Fruit fly (Drosophila melanogaster) whole organism, embryonic: ENCODE measurements around the gene CG9316.

Experiments
- B-H2 ChIP-seq: fragments of 200-800 bp; sonication (Bioruptor generic); optimal IDR thresholded peaks from 2 replicates; lab custom pipeline; 2018; ENCODE audit warnings: missing biosample characterization, mild to moderate bottlenecking, missing genetic modification characterization
- CG10979 ChIP-seq: fragments of 200-800 bp; sonication (Bioruptor generic); optimal IDR thresholded peaks from 2 replicates; lab custom pipeline; 2018; ENCODE audit warnings: missing biosample characterization, mild to moderate bottlenecking, missing genetic modification characterization, moderate library complexity
- CG12391 ChIP-seq: fragments of 200-800 bp; sonication (Bioruptor generic); optimal IDR thresholded peaks from 3 replicates; lab custom pipeline; 2018; ENCODE audit warnings: missing biosample characterization, mild to moderate bottlenecking, missing genetic modification characterization, moderate library complexity
- CG12744 ChIP-seq: fragments of 200-800 bp; sonication (Bioruptor generic); optimal IDR thresholded peaks from 2 replicates; lab custom pipeline; 2016; ENCODE audit warnings: missing biosample characterization, missing genetic modification characterization
- CG14965 ChIP-seq: fragments of 200-800 bp; sonication (Bioruptor generic); optimal IDR thresholded peaks from 2 replicates; lab custom pipeline; 2016; ENCODE audit warnings: missing biosample characterization, missing genetic modification characterization, borderline replicate concordance
- CG15073 ChIP-seq: fragments of 200-800 bp; sonication (Bioruptor generic); optimal IDR thresholded peaks from 2 replicates; lab custom pipeline; 2016; ENCODE audit warnings: missing biosample characterization, missing genetic modification characterization
- CG15601 ChIP-seq: fragments of 200-800 bp; sonication (Bioruptor generic); optimal IDR thresholded peaks from 3 replicates; lab custom pipeline; 2019; ENCODE audit warnings: missing biosample characterization, mild to moderate bottlenecking, missing genetic modification characterization, moderate library complexity
- CG18476 ChIP-seq: fragments of 200-800 bp; sonication (Bioruptor generic); optimal IDR thresholded peaks from 2 replicates; lab custom pipeline; 2016; ENCODE audit warnings: missing biosample characterization, mild to moderate bottlenecking, missing genetic modification characterization
- CG18764 ChIP-seq: fragments of 200-800 bp; sonication (Bioruptor generic); optimal IDR thresholded peaks from 3 replicates; lab custom pipeline; 2016; ENCODE audit warnings: missing biosample characterization, missing genetic modification characterization
- CG33557 ChIP-seq: fragments of 200-800 bp; sonication (Bioruptor generic); optimal IDR thresholded peaks from 2 replicates; lab custom pipeline; 2019; ENCODE audit warnings: missing biosample characterization, mild to moderate bottlenecking, missing genetic modification characterization, moderate library complexity
- CG4282 ChIP-seq: fragments of 200-800 bp; sonication (Bioruptor generic); optimal IDR thresholded peaks from 2 replicates; lab custom pipeline; 2016; ENCODE audit warnings: missing biosample characterization, missing genetic modification characterization
- CG4404 ChIP-seq: fragments of 200-800 bp; sonication (Bioruptor generic); IDR thresholded peaks from 2 replicates; pipeline ENCODE4 v1.3.6; 2022; ENCODE audit warnings: missing biosample characterization, missing genetic modification characterization
- CG4730 ChIP-seq: fragments of 200-800 bp; sonication (Bioruptor generic); IDR thresholded peaks from 2 replicates; pipeline ENCODE4 v1.3.6; 2022; ENCODE audit warnings: missing biosample characterization, missing genetic modification characterization
- CG4854 ChIP-seq: fragments of 200-800 bp; sonication (Bioruptor generic); optimal IDR thresholded peaks from 2 replicates; lab custom pipeline; 2016; ENCODE audit warnings: missing biosample characterization, missing genetic modification characterization, inconsistent platforms
- CG9437 ChIP-seq: fragments of 200-800 bp; sonication (Bioruptor generic); optimal IDR thresholded peaks from 2 replicates; lab custom pipeline; 2018; ENCODE audit warnings: missing biosample characterization, mild to moderate bottlenecking, missing genetic modification characterization
- Dbx ChIP-seq: fragments of 200-800 bp; sonication (Bioruptor generic); IDR thresholded peaks from 3 replicates; pipeline ENCODE4 v1.3.6; 2022; ENCODE audit warnings: missing biosample characterization, missing genetic modification characterization
- Dp ChIP-seq: fragments of 200-800 bp; sonication (Bioruptor generic); optimal IDR thresholded peaks from 2 replicates; lab custom pipeline; 2018; ENCODE audit warnings: missing biosample characterization, mild to moderate bottlenecking, missing genetic modification characterization, moderate library complexity
- Gug ChIP-seq: fragments of 200-800 bp; sonication (Bioruptor generic); IDR thresholded peaks from 4 replicates; pipeline ENCODE4 v1.3.6; 2022; ENCODE audit warnings: missing biosample characterization, missing genetic modification characterization
- Hr51 ChIP-seq, 2 experiments: fragments of 200-800 bp; sonication (Bioruptor generic); optimal IDR thresholded peaks; 2 replicates in 1 of 2; 3 replicates in 1 of 2; lab custom pipeline; 2016 to 2018; ENCODE audit warnings: missing biosample characterization in 2 of 2, missing genetic modification characterization in 2 of 2, mild to moderate bottlenecking in 1 of 2, moderate library complexity in 1 of 2
- Lpt ChIP-seq: fragments of >200 bp; optimal IDR thresholded peaks from 2 replicates; lab custom pipeline; 2018; ENCODE audit warnings: missing biosample characterization, missing genetic modification characterization
- MBD-R2 ChIP-seq: fragments of 200-800 bp; sonication (Bioruptor generic); IDR thresholded peaks from 2 replicates; pipeline ENCODE4 v1.3.6; 2022; ENCODE audit warnings: missing biosample characterization, missing genetic modification characterization
- Oaz ChIP-seq: fragments of 200-800 bp; sonication (Bioruptor generic); IDR thresholded peaks from 2 replicates; pipeline ENCODE4 v1.3.6; 2022; ENCODE audit warnings: missing biosample characterization, missing genetic modification characterization
- Poxn ChIP-seq: fragments of 200-800 bp; sonication (Bioruptor generic); IDR thresholded peaks from 2 replicates; pipeline ENCODE4 v1.3.6; 2022; ENCODE audit warnings: missing biosample characterization, missing genetic modification characterization
- Rx ChIP-seq: fragments of 200-800 bp; sonication (Bioruptor generic); IDR thresholded peaks from 2 replicates; pipeline ENCODE4 v1.3.6; 2022; ENCODE audit warnings: missing biosample characterization, missing genetic modification characterization
- Sry-δ ChIP-seq: fragments of 200-800 bp; sonication (Bioruptor generic); optimal IDR thresholded peaks from 2 replicates; lab custom pipeline; 2016; ENCODE audit warnings: missing biosample characterization, missing genetic modification characterization
- Stat92E ChIP-seq, 3 experiments: fragments of >200 bp in 2 of 3; fragments of 200-800 bp in 1 of 3; sonication (Bioruptor generic) in 1 of 3; optimal IDR thresholded peaks; 2 replicates each; lab custom pipeline; 2017 to 2019; ENCODE audit warnings: missing biosample characterization in 3 of 3, missing genetic modification characterization in 3 of 3, mild to moderate bottlenecking in 1 of 3, moderate library complexity in 1 of 3
- ab ChIP-seq: fragments of 200-800 bp; sonication (Bioruptor generic); optimal IDR thresholded peaks from 2 replicates; lab custom pipeline; 2016; ENCODE audit warnings: missing biosample characterization, missing genetic modification characterization
- ase ChIP-seq: fragments of 200-800 bp; sonication (Bioruptor generic); IDR thresholded peaks from 3 replicates; pipeline ENCODE4 v1.3.6; 2022; ENCODE audit warnings: missing biosample characterization, missing genetic modification characterization
- bbx ChIP-seq: fragments of 200-800 bp; sonication (Bioruptor generic); IDR thresholded peaks from 2 replicates; pipeline ENCODE4 v1.3.6; 2022; ENCODE audit warnings: missing biosample characterization, missing genetic modification characterization; ENCODE audit not compliant: partially characterized antibody
- bsh ChIP-seq, 2 experiments: fragments of 200-800 bp; sonication (Bioruptor generic); optimal IDR thresholded peaks; 2 replicates each; lab custom pipeline; 2017 to 2018; ENCODE audit warnings: mild to moderate bottlenecking in 2 of 2, missing biosample characterization in 2 of 2, missing genetic modification characterization in 2 of 2, moderate library complexity in 1 of 2
- cad ChIP-seq: fragments of >200 bp; optimal IDR thresholded peaks from 2 replicates; lab custom pipeline; 2017; ENCODE audit warnings: missing biosample characterization, missing genetic modification characterization
- crol ChIP-seq: fragments of 200-800 bp; sonication (Bioruptor generic); IDR thresholded peaks from 2 replicates; pipeline ENCODE4 v1.3.6; 2022; ENCODE audit warnings: missing biosample characterization, missing genetic modification characterization
- cwo ChIP-seq: fragments of 200-800 bp; sonication (Bioruptor generic); optimal IDR thresholded peaks from 3 replicates; lab custom pipeline; 2017; ENCODE audit warnings: missing biosample characterization, missing genetic modification characterization, mild to moderate bottlenecking, moderate library complexity, missing genetic modification reagents
- dati ChIP-seq: fragments of 200-800 bp; sonication (Bioruptor generic); IDR thresholded peaks from 2 replicates; pipeline ENCODE4 v1.3.6; 2022; ENCODE audit warnings: missing biosample characterization, missing genetic modification characterization
- gcm ChIP-seq: fragments of 200-800 bp; sonication (Bioruptor generic); optimal IDR thresholded peaks from 2 replicates; lab custom pipeline; 2019; ENCODE audit warnings: missing biosample characterization, mild to moderate bottlenecking, missing genetic modification characterization, moderate library complexity
- grau ChIP-seq: fragments of 200-800 bp; optimal IDR thresholded peaks from 3 replicates; lab custom pipeline; 2019; ENCODE audit warnings: missing biosample characterization, mild to moderate bottlenecking, missing genetic modification characterization, moderate library complexity
- hb ChIP-seq: fragments of 200-800 bp; sonication (Bioruptor generic); IDR thresholded peaks from 3 replicates; pipeline ENCODE4 v1.3.6; 2022; ENCODE audit warnings: missing biosample characterization, missing genetic modification characterization; ENCODE audit not compliant: partially characterized antibody
- her ChIP-seq: fragments of 200-800 bp; sonication (Bioruptor generic); optimal IDR thresholded peaks from 2 replicates; lab custom pipeline; 2016; ENCODE audit warnings: missing biosample characterization, missing genetic modification characterization
- insv ChIP-seq, 2 experiments: fragments of 200-800 bp; sonication (Bioruptor generic); optimal IDR thresholded peaks; 3 replicates each; lab custom pipeline; 2016 to 2018; ENCODE audit warnings: missing biosample characterization in 2 of 2, missing genetic modification characterization in 2 of 2
- lov ChIP-seq, 2 experiments: fragments of 200-800 bp in 1 of 2; fragments of >200 bp in 1 of 2; sonication (Bioruptor generic) in 1 of 2; IDR thresholded peaks in 1 of 2; optimal IDR thresholded peaks in 1 of 2; 2 replicates in 1 of 2; 3 replicates in 1 of 2; pipeline versions ENCODE4 v1.3.6 to Lab custom; 2017 to 2022; ENCODE audit warnings: missing biosample characterization in 1 of 2, missing genetic modification characterization in 1 of 2
- nerfin-1 ChIP-seq: fragments of 200-800 bp; sonication (Bioruptor generic); optimal IDR thresholded peaks from 3 replicates; lab custom pipeline; 2019; ENCODE audit warnings: missing biosample characterization, mild to moderate bottlenecking, missing genetic modification characterization, moderate library complexity
- nom ChIP-seq: fragments of 200-800 bp; sonication (Bioruptor generic); optimal IDR thresholded peaks from 2 replicates; lab custom pipeline; 2017; ENCODE audit warnings: missing biosample characterization, missing genetic modification characterization, mild to moderate bottlenecking, moderate library complexity, missing genetic modification reagents
- otp ChIP-seq: fragments of 200-800 bp; sonication (Bioruptor generic); IDR thresholded peaks from 3 replicates; pipeline ENCODE4, ENCODE4 v1.3.6; 2022; ENCODE audit warnings: missing biosample characterization, missing genetic modification characterization
- psq ChIP-seq: fragments of 200-800 bp; sonication (Bioruptor generic); optimal IDR thresholded peaks from 2 replicates; lab custom pipeline; 2017; ENCODE audit warnings: missing biosample characterization, missing genetic modification characterization
- repo ChIP-seq: fragments of 200-800 bp; sonication (Bioruptor generic); optimal IDR thresholded peaks from 2 replicates; lab custom pipeline; 2016; ENCODE audit warnings: missing biosample characterization, missing genetic modification characterization
- sens-2 ChIP-seq: fragments of 200-800 bp; sonication (Bioruptor generic); IDR thresholded peaks from 2 replicates; pipeline ENCODE4 v1.3.6; 2022; ENCODE audit warnings: missing biosample characterization, missing genetic modification characterization
- sna ChIP-seq: fragments of 200-800 bp; sonication (Bioruptor generic); IDR thresholded peaks from 2 replicates; pipeline ENCODE4 v1.3.6; 2022; ENCODE audit warnings: missing biosample characterization, missing genetic modification characterization; ENCODE audit not compliant: partially characterized antibody
- unc-4 ChIP-seq: fragments of 200-800 bp; sonication (Bioruptor generic); IDR thresholded peaks from 2 replicates; pipeline ENCODE4 v1.3.6; 2022; ENCODE audit warnings: missing biosample characterization, missing genetic modification characterization; ENCODE audit not compliant: partially characterized antibody
- unpg ChIP-seq: fragments of 200-800 bp; sonication (Bioruptor generic); optimal IDR thresholded peaks from 3 replicates; lab custom pipeline; 2018; ENCODE audit warnings: missing biosample characterization, mild to moderate bottlenecking, missing genetic modification characterization, moderate library complexity
- zen ChIP-seq: fragments of 200-800 bp; sonication (Bioruptor generic); optimal IDR thresholded peaks from 3 replicates; lab custom pipeline; 2018; ENCODE audit warnings: missing biosample characterization, mild to moderate bottlenecking, missing genetic modification characterization, moderate library complexity

CG9316 gene

dm6 chr2L:20716077-20716476, 10.3 kb downstream of the CG9316 start (continued):
- no peak for TF ChIP-seq CG12391
- TF ChIP-seq CG12744, result no peak
- TF ChIP-seq Stat92E (GFP tag; optimal IDR thresholded peaks at IDR 0.05; lab: Kevin White, UChicago), result no peak
- no peak for TF ChIP-seq CG4282 (GFP tag; lab: Kevin White, UChicago)
- no peak for TF ChIP-seq CG9437 (GFP tag; lab: Kevin White, UChicago)
- TF ChIP-seq her, result no peak
- no peak for TF ChIP-seq psq (GFP tag; lab: Kevin White, UChicago)
- TF ChIP-seq CG4730 (GFP tag; lab: Robert Waterston, UW), result no peak
- TF ChIP-seq nom (GFP tag; lab: Kevin White, UChicago), result no peak
- no peak for TF ChIP-seq lov (optimal IDR thresholded peaks at IDR 0.05; lab: Kevin White, UChicago)
- TF ChIP-seq lov (GFP tag; IDR thresholded peaks at IDR 0.05; lab: Robert Waterston, UW), result peak; percentile 62; the same call in 1 of the 3 replicates
- no peak for TF ChIP-seq ase
- TF ChIP-seq ab (GFP tag; lab: Kevin White, UChicago), result no peak
- TF ChIP-seq otp (GFP tag; lab: Robert Waterston, UW), result no peak
- peak; percentile 17 for TF ChIP-seq unpg (GFP tag; lab: Kevin White, UChicago)
- TF ChIP-seq CG15601 (tag; lab: Kevin White, UChicago), result peak; percentile 52
- peak; percentile 38 for TF ChIP-seq cwo
- 0 out of 2 replicates have a peak, but pooled peaks have one; percentile 53 for TF ChIP-seq sna (GFP tag; lab: Robert Waterston, UW)
- no peak for TF ChIP-seq repo (GFP tag; lab: Kevin White, UChicago)
- peak; percentile 44 for TF ChIP-seq CG10979 (tag; lab: Kevin White, UChicago)
- no peak for TF ChIP-seq Dbx (GFP tag; lab: Robert Waterston, UW)
- peak; percentile 92 for TF ChIP-seq CG33557 (GFP tag; lab: Kevin White, UChicago)
- no peak for TF ChIP-seq hb (GFP tag; lab: Robert Waterston, UW)
- peak; percentile 46 for TF ChIP-seq gcm (GFP tag; lab: Kevin White, UChicago)
- TF ChIP-seq crol (GFP tag; lab: Robert Waterston, UW), result no peak
- no peak for TF ChIP-seq Lpt (GFP tag; lab: Kevin White, UChicago)
- peak; percentile 7 for TF ChIP-seq nerfin-1 (tag; lab: Kevin White, UChicago)
- TF ChIP-seq dati (GFP tag; lab: Robert Waterston, UW), result no peak
- no peak for TF ChIP-seq Poxn (GFP tag; lab: Robert Waterston, UW)
- no peak for TF ChIP-seq Oaz (GFP tag; lab: Robert Waterston, UW)
- TF ChIP-seq insv (GFP tag; optimal IDR thresholded peaks at IDR 0.05; lab: Kevin White, UChicago), result no peak
- TF ChIP-seq cad (GFP tag; lab: Kevin White, UChicago), result no peak
- TF ChIP-seq grau (tag; lab: Kevin White, UChicago), result peak; percentile 4
- TF ChIP-seq Sry-δ, result no peak
- no peak for TF ChIP-seq Rx (GFP tag; lab: Robert Waterston, UW)
- peak; percentile 52 to 64 for TF ChIP-seq bsh (GFP tag; optimal IDR thresholded peaks at IDR 0.05; lab: Kevin White, UChicago)
- TF ChIP-seq zen (tag; lab: Kevin White, UChicago), result no peak
- no peak for TF ChIP-seq CG18764 (GFP tag; lab: Kevin White, UChicago)
- TF ChIP-seq Dp (GFP tag; lab: Kevin White, UChicago), result no peak
- TF ChIP-seq CG14965, result no peak
- TF ChIP-seq CG18476 (GFP tag; lab: Kevin White, UChicago), result no peak
- TF ChIP-seq bbx, result no peak
- no peak for TF ChIP-seq CG4854
- no peak for TF ChIP-seq CG4404 (GFP tag; lab: Robert Waterston, UW)
- TF ChIP-seq CG15073 (GFP tag; lab: Kevin White, UChicago), result no peak
- TF ChIP-seq Hr51 (GFP tag; optimal IDR thresholded peaks at IDR 0.05; lab: Kevin White, UChicago), result no peak
- no peak for TF ChIP-seq MBD-R2 (GFP tag; lab: Robert Waterston, UW)
- no peak for TF ChIP-seq sens-2 (GFP tag; lab: Robert Waterston, UW)
- no peak for TF ChIP-seq B-H2 (GFP tag; lab: Kevin White, UChicago)
- TF ChIP-seq unc-4 (GFP tag; lab: Robert Waterston, UW), result no peak
- TF ChIP-seq Gug (GFP tag; lab: Robert Waterston, UW), result no peak
